Worm (Caenorhabditis elegans) whole organism, mixed stage, embryonic: Measurements from ENCODE around the gene pdf-2.

Source experiments
- bed-3 ChIP-seq: fragments of 200-800 bp; sonication (Bioruptor generic); optimal IDR thresholded peaks from 3 replicates; lab custom pipeline; 2018; ENCODE audit warnings: mild to moderate bottlenecking, missing genetic modification characterization, moderate library complexity, missing compliant biosample characterization
- blmp-1 ChIP-seq: fragments of 150-350 bp; optimal IDR thresholded peaks from 2 replicates; lab custom pipeline; 2014; ENCODE audit warnings: missing biosample characterization, missing genetic modification characterization
- ceh-43 ChIP-seq: fragments of 200-800 bp; sonication (Bioruptor generic); optimal IDR thresholded peaks from 2 replicates; lab custom pipeline; 2018; ENCODE audit warnings: mild to moderate bottlenecking, missing genetic modification characterization, moderate library complexity, missing compliant biosample characterization
- ceh-83 ChIP-seq: fragments of 200-800 bp; sonication (Bioruptor generic); optimal IDR thresholded peaks from 2 replicates; lab custom pipeline; 2018; ENCODE audit warnings: mild to moderate bottlenecking, missing genetic modification characterization, missing compliant biosample characterization
- ces-1 ChIP-seq: fragments of 150-350 bp; optimal IDR thresholded peaks from 2 replicates; lab custom pipeline; 2014; ENCODE audit warnings: missing biosample characterization, missing genetic modification reagents, missing genetic modification characterization
- drap-1 ChIP-seq: fragments of 200-800 bp; sonication (Bioruptor generic); optimal IDR thresholded peaks from 3 replicates; lab custom pipeline; 2018; ENCODE audit warnings: mild to moderate bottlenecking, missing genetic modification characterization, missing compliant biosample characterization
- elt-1 ChIP-seq: sonication (generic microtip); optimal IDR thresholded peaks from 2 replicates; lab custom pipeline; 2017; ENCODE audit warnings: missing genetic modification characterization, mild to moderate bottlenecking, missing compliant biosample characterization, antibody characterized with exemption, moderate library complexity, borderline replicate concordance; ENCODE audit not compliant: insufficient read depth
- elt-3 ChIP-seq: fragments of 150-350 bp; optimal IDR thresholded peaks from 2 replicates; lab custom pipeline; 2014; ENCODE audit warnings: missing biosample characterization, missing genetic modification characterization
- flh-1 ChIP-seq: fragments of 200-800 bp; sonication (Bioruptor generic); optimal IDR thresholded peaks from 2 replicates; lab custom pipeline; 2018; ENCODE audit warnings: mild to moderate bottlenecking, missing genetic modification characterization, moderate library complexity, missing compliant biosample characterization
- ham-2 ChIP-seq: fragments of 200-800 bp; sonication (Bioruptor generic); optimal IDR thresholded peaks from 2 replicates; lab custom pipeline; 2018; ENCODE audit warnings: mild to moderate bottlenecking, missing genetic modification characterization, missing compliant biosample characterization
- hlh-1 ChIP-seq: fragments of 150-350 bp; optimal IDR thresholded peaks from 2 replicates; lab custom pipeline; 2014; ENCODE audit warnings: missing biosample characterization, missing genetic modification reagents, missing genetic modification characterization
- lin-13 ChIP-seq: fragments of 150-350 bp; optimal IDR thresholded peaks from 2 replicates; lab custom pipeline; 2014; ENCODE audit warnings: missing biosample characterization, missing genetic modification characterization
- mab-5 ChIP-seq: fragments of 150-350 bp; optimal IDR thresholded peaks from 2 replicates; lab custom pipeline; 2014; ENCODE audit warnings: missing biosample characterization, missing genetic modification characterization
- mep-1 ChIP-seq: fragments of 150-350 bp; optimal IDR thresholded peaks from 2 replicates; lab custom pipeline; 2017; ENCODE audit warnings: missing biosample characterization, missing genetic modification reagents, missing genetic modification characterization, inconsistent platforms
- mls-2 ChIP-seq: sonication (generic microtip); optimal IDR thresholded peaks from 2 replicates; lab custom pipeline; 2016; ENCODE audit warnings: mild to moderate bottlenecking, missing genetic modification characterization, moderate library complexity, missing compliant biosample characterization
- nhr-12 ChIP-seq: fragments of 150-350 bp; optimal IDR thresholded peaks from 2 replicates; lab custom pipeline; 2014; ENCODE audit warnings: missing biosample characterization, missing genetic modification characterization
- nhr-2 ChIP-seq: fragments of 150-350 bp; optimal IDR thresholded peaks from 2 replicates; lab custom pipeline; 2014; ENCODE audit warnings: missing biosample characterization, missing genetic modification characterization
- nhr-237 ChIP-seq: fragments of 150-350 bp; optimal IDR thresholded peaks from 2 replicates; lab custom pipeline; 2014; ENCODE audit warnings: missing biosample characterization, missing genetic modification characterization
- nhr-28 ChIP-seq: fragments of 150-350 bp; optimal IDR thresholded peaks from 2 replicates; lab custom pipeline; 2014; ENCODE audit warnings: missing biosample characterization, missing genetic modification characterization
- nhr-76 ChIP-seq: sonication (generic microtip); optimal IDR thresholded peaks from 2 replicates; lab custom pipeline; 2017; ENCODE audit warnings: missing biosample characterization, missing genetic modification characterization
- pha-4 ChIP-seq: fragments of 150-350 bp; optimal IDR thresholded peaks from 2 replicates; lab custom pipeline; 2018; ENCODE audit warnings: missing biosample characterization, missing genetic modification reagents, missing genetic modification characterization
- snpc-4 ChIP-seq: fragments of 150-350 bp; optimal IDR thresholded peaks from 2 replicates; lab custom pipeline; 2014; ENCODE audit warnings: missing biosample characterization, missing genetic modification characterization
- sptf-1 ChIP-seq: sonication (generic microtip); optimal IDR thresholded peaks from 2 replicates; lab custom pipeline; 2017; ENCODE audit warnings: mild to moderate bottlenecking, missing genetic modification characterization, moderate library complexity, missing compliant biosample characterization
- unc-120 ChIP-seq: sonication (generic microtip); optimal IDR thresholded peaks from 2 replicates; lab custom pipeline; 2017; ENCODE audit warnings: missing genetic modification characterization, missing compliant biosample characterization; ENCODE audit not compliant: poor library complexity, severe bottlenecking
- unc-39 ChIP-seq: fragments of 150-350 bp; optimal IDR thresholded peaks from 2 replicates; lab custom pipeline; 2014; ENCODE audit warnings: missing biosample characterization, missing genetic modification characterization
- unc-62 ChIP-seq: fragments of 150-350 bp; optimal IDR thresholded peaks from 2 replicates; lab custom pipeline; 2014; ENCODE audit warnings: missing biosample characterization, missing genetic modification reagents, missing genetic modification characterization
- zip-8 ChIP-seq: fragments of 150-350 bp; optimal IDR thresholded peaks from 2 replicates; lab custom pipeline; 2014; ENCODE audit warnings: missing biosample characterization, missing genetic modification characterization
- ztf-11 ChIP-seq: fragments of 150-350 bp; optimal IDR thresholded peaks from 2 replicates; lab custom pipeline; 2014; ENCODE audit warnings: missing biosample characterization, missing genetic modification characterization

pdf-2 gene

DNA sequence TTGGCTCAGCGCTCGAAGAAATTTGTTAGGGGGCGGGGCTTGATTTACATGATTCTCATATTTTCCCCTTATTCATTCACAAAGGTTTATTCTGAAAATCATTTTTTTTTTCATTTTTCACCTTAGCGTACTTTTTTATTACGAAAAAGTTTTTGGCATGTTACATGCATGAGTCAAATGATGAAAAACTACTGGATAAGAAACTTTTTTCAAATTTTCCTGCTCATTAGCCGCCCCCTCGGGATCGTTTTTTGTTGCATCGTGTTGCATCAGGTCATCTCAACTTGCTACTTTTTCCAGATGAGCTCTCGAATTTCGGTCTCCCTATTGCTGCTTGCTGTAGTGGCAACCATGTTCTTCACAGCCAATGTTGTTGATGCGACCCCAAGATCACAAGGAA lies at the start of gene pdf-2:
pdf-2 (plus strand) TSS at position 301 of the 400 bp plus-strand sequence.
- TF ChIP-seq snpc-4 (no peak), drap-1 (no peak), nhr-28 (tag; lab: Kevin White, UChicago) (no peak)

DNA sequence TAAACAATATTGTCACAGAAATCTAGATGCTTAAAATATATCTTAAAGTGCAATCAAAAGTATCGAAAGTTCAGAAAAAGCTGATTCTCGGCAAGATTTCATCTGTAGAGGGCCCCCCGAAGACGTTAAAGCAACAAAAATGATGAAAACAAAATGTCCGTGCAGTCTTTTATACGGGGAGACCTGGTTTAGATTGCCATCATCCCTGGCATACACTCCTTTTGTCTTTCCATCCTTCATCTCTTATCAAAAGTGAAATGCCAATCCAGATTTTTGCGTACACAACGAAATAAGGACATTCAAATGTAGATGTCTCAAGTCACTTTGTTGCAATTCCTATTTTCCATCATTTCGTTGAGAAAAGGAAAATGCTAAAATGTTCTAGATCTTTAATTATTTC lies 49.0 kb upstream of the pdf-2 start:
- peak; percentile 72 for TF ChIP-seq elt-1
- no peak for TF ChIP-seq pha-4
- no peak for TF ChIP-seq nhr-12 (tag; lab: Kevin White, UChicago)

ce11 chrX:2116304-2116867 lies 46.8 kb upstream of the pdf-2 start:
- TF ChIP-seq elt-1 (peak; percentile 61), hlh-1 (tag; lab: Kevin White, UChicago) (no peak)
- TF ChIP-seq, all 35 proteins: peak for 1

DNA sequence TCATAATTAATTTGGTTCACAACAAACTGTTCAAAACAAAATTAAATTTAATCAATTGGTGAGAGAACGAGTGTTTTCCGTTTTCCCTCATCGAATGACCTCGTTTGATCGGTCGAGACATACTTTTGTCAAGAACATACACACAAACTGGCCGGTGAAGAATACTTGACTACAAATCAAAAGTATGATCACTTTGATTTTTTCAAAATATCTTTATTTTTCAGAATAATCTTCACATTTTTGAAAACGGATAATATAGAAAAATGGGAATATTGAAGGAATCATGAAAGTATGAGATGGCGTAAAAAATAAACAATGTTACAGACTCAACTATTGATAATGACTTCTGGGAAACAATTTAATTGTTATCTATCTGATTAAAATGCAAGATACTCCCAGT lies 45.0 kb upstream of the pdf-2 start, which contains the start of gene swip-10:
swip-10 (minus strand) TSS at position 101 of the 400 bp plus-strand sequence.
- TF ChIP-seq unc-39 (tag; lab: Kevin White, UChicago) (no peak), unc-120 (no peak), ztf-11 (tag; lab: Kevin White, UChicago) (no peak), blmp-1 (no peak), lin-13 (tag; lab: Kevin White, UChicago) (no peak), ceh-83 (GFP tag; lab: Kevin White, UChicago) (no peak), mls-2 (tag; lab: Kevin White, UChicago) (no peak), nhr-237 (no peak), bed-3 (GFP tag; lab: Kevin White, UChicago) (no peak)

- TF ChIP-seq unc-62 (GFP tag; lab: Kevin White, UChicago): no peak
- no peak for TF ChIP-seq ztf-11 (tag; lab: Kevin White, UChicago)
- no peak for TF ChIP-seq sptf-1
- no peak for TF ChIP-seq zip-8
- TF ChIP-seq drap-1: no peak
- TF ChIP-seq flh-1 (GFP tag; lab: Kevin White, UChicago): no peak
- no peak for TF ChIP-seq ces-1 (GFP tag; lab: Kevin White, UChicago)
- TF ChIP-seq mab-5: no peak
- TF ChIP-seq blmp-1: no peak
- TF ChIP-seq mls-2 (tag; lab: Kevin White, UChicago): no peak
- no peak for TF ChIP-seq elt-1
- no peak for TF ChIP-seq ham-2 (GFP tag; lab: Kevin White, UChicago)
- TF ChIP-seq nhr-2: no peak
- no peak for TF ChIP-seq mep-1 (tag; lab: Kevin White, UChicago)
- TF ChIP-seq lin-13 (tag; lab: Kevin White, UChicago): no peak
- no peak for TF ChIP-seq elt-3 (tag; lab: Kevin White, UChicago)
Observed at ce11 chrX:2120961-2121360, 42.2 kb upstream of the pdf-2 start, which contains the start of gene gpa-5. Gene gpa-5, minus strand, starts transcription at chrX:2121061.

DNA sequence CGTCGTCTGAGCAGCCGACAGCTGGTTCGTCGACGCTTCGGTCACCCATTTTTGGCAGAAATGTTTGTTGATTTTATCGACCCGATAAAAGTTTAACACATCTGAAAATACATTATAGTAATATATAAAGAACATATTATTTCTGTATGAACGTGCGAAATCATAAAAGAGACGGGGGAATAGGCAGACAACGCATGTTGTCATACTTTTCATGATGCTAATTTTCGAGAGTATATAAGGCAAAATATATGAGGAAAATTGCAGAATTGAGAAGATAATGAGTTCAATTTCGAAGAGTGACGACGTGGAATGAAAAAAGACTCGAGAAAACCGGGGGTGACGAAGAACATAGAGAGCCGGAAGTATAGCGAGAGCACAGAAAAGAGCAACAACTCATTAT lies 33.0 kb upstream of the pdf-2 start, which contains the start of gene F53B1.8:
F53B1.8 (minus strand) TSS at position 101 of the 400 bp plus-strand sequence.
- no peak for TF ChIP-seq ceh-43 (GFP tag; lab: Kevin White, UChicago)
- TF ChIP-seq nhr-76 (tag; lab: Kevin White, UChicago): no peak
- TF ChIP-seq unc-120: no peak
- no peak for TF ChIP-seq nhr-12 (tag; lab: Kevin White, UChicago)
- TF ChIP-seq unc-39 (tag; lab: Kevin White, UChicago): no peak
- TF ChIP-seq nhr-28 (tag; lab: Kevin White, UChicago): no peak

- TF ChIP-seq ceh-83 (GFP tag; lab: Kevin White, UChicago): no peak
- TF ChIP-seq elt-1: no peak
- TF ChIP-seq ces-1 (GFP tag; lab: Kevin White, UChicago): peak; percentile 2
- no peak for TF ChIP-seq hlh-1 (tag; lab: Kevin White, UChicago)
- TF ChIP-seq snpc-4: no peak
Observed at ce11 chrX:2131650-2132049, 31.5 kb upstream of the pdf-2 start, which contains the start of gene F53B1.9. Gene F53B1.9, minus strand, starts transcription at chrX:2131844.
